Worm (Caenorhabditis elegans) whole organism, mixed stage, embryonic: Measurements from ENCODE around the gene str-57.

Experiments
- elt-3 ChIP-seq: fragments of 150-350 bp; optimal IDR thresholded peaks from 2 replicates; lab custom pipeline; 2014; ENCODE audit warnings: missing biosample characterization, missing genetic modification characterization
- nhr-237 ChIP-seq: fragments of 150-350 bp; optimal IDR thresholded peaks from 2 replicates; lab custom pipeline; 2014; ENCODE audit warnings: missing biosample characterization, missing genetic modification characterization
- unc-120 ChIP-seq: sonication (generic microtip); optimal IDR thresholded peaks from 2 replicates; lab custom pipeline; 2017; ENCODE audit warnings: missing genetic modification characterization, missing compliant biosample characterization; ENCODE audit not compliant: poor library complexity, severe bottlenecking

ce11 chrV:15892696-15893095, 22.2 kb downstream of the str-57 start, which contains the start of gene T06C12.11:
- TF ChIP-seq nhr-237 (tag; lab: Kevin White, UChicago) (no peak), unc-120 (tag; lab: Kevin White, UChicago) (no peak), elt-3 (tag; lab: Kevin White, UChicago) (no peak)
